Worm (Caenorhabditis elegans): Measurements from ENCODE around the gene F46G11.6.

DNA sequence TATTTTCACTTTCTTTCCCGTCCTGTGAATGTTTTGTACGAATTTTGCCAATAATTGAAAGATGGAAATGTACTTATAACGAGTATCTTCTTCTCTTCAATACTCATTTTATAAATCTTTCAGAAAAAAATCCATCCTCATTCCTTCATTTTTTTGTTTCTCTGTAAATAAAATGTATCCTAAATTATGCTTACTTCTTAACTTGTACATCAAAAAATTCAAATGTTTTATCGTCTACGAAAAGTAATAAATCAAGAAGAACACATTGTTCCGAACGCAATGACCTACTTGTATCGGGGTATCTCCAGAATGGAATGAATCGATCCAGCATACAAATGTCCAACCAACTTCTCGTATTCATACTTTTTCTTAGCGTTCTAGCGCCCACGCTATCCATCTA, at the start of gene F46G11.6:
- no peak for TF ChIP-seq T22C8.4 (GFP tag; IDR thresholded peaks at IDR 0.05)
- no peak for TF ChIP-seq klf-2 (GFP tag; conservative IDR thresholded peaks at IDR 0.05)
